Worm (Caenorhabditis elegans) whole organism, late embryonic: ENCODE measurements around the gene B0554.2.

Source experiments
- C08G9.2 ChIP-seq: sonication (generic microtip); optimal IDR thresholded peaks from 2 replicates; lab custom pipeline; 2016; ENCODE audit warnings: mild to moderate bottlenecking, missing genetic modification characterization, moderate library complexity, missing compliant biosample characterization
- C38D4.7 ChIP-seq: fragments of 200-800 bp; sonication (Bioruptor generic); optimal IDR thresholded peaks from 2 replicates; lab custom pipeline; 2018; ENCODE audit warnings: mild to moderate bottlenecking, missing genetic modification characterization, moderate library complexity, missing compliant biosample characterization
- F13H6.1 ChIP-seq: sonication (generic microtip); optimal IDR thresholded peaks from 2 replicates; lab custom pipeline; 2016; ENCODE audit warnings: missing genetic modification characterization, missing compliant biosample characterization
- T23F11.4 ChIP-seq: fragments of 200-800 bp; sonication (Bioruptor generic); optimal IDR thresholded peaks from 2 replicates; lab custom pipeline; 2018; ENCODE audit warnings: mild to moderate bottlenecking, missing genetic modification characterization, missing compliant biosample characterization
- Y22D7AL.16 ChIP-seq: sonication (generic microtip); optimal IDR thresholded peaks from 2 replicates; lab custom pipeline; 2016; ENCODE audit warnings: missing genetic modification characterization, missing compliant biosample characterization
- ama-1 ChIP-seq: fragments of 150-350 bp; optimal IDR thresholded peaks from 2 replicates; lab custom pipeline; 2014
- ceh-19 ChIP-seq: fragments of 200-800 bp; sonication (Bioruptor generic); optimal IDR thresholded peaks from 2 replicates; lab custom pipeline; 2018; ENCODE audit warnings: mild to moderate bottlenecking, missing genetic modification characterization, missing compliant biosample characterization
- ceh-2 ChIP-seq: sonication (generic microtip); optimal IDR thresholded peaks from 2 replicates; lab custom pipeline; 2016; ENCODE audit warnings: missing genotype, missing genetic modification characterization, missing compliant biosample characterization
- ceh-24 ChIP-seq: sonication (generic microtip); optimal IDR thresholded peaks from 2 replicates; lab custom pipeline; 2016; ENCODE audit warnings: mild to moderate bottlenecking, missing genetic modification characterization, missing compliant biosample characterization
- ceh-34 ChIP-seq: sonication (generic microtip); optimal IDR thresholded peaks from 2 replicates; lab custom pipeline; 2016; ENCODE audit warnings: mild to moderate bottlenecking, missing genetic modification characterization, missing compliant biosample characterization
- ceh-45 ChIP-seq: fragments of 200-800 bp; sonication (Bioruptor generic); IDR thresholded peaks from 2 replicates; pipeline ENCODE4 v1.3.6; 2022; ENCODE audit warnings: missing genetic modification reagents, missing genetic modification characterization, missing compliant biosample characterization
- ceh-48 ChIP-seq: sonication (generic microtip); optimal IDR thresholded peaks from 2 replicates; lab custom pipeline; 2016; ENCODE audit warnings: missing genetic modification characterization, inconsistent platforms, missing compliant biosample characterization
- ceh-6 ChIP-seq: fragments of 200-800 bp; sonication (Bioruptor generic); optimal IDR thresholded peaks from 2 replicates; lab custom pipeline; 2018; ENCODE audit warnings: mild to moderate bottlenecking, missing genetic modification characterization, missing compliant biosample characterization
- che-1 ChIP-seq: sonication (generic microtip); optimal IDR thresholded peaks from 2 replicates; lab custom pipeline; 2016; ENCODE audit warnings: mild to moderate bottlenecking, missing genetic modification characterization, missing compliant biosample characterization
- elt-2 ChIP-seq: sonication (generic microtip); optimal IDR thresholded peaks from 2 replicates; lab custom pipeline; 2016; ENCODE audit warnings: missing genetic modification reagents, missing genetic modification characterization, missing compliant biosample characterization
- eyg-1 ChIP-seq: sonication (generic microtip); optimal IDR thresholded peaks from 2 replicates; lab custom pipeline; 2016; ENCODE audit warnings: missing genotype, missing genetic modification characterization, missing compliant biosample characterization
- fax-1 ChIP-seq: sonication (generic microtip); optimal IDR thresholded peaks from 2 replicates; lab custom pipeline; 2016; ENCODE audit warnings: missing genotype, missing genetic modification characterization, missing compliant biosample characterization
- fkh-10 ChIP-seq: fragments of 150-350 bp; optimal IDR thresholded peaks from 2 replicates; lab custom pipeline; 2014; ENCODE audit warnings: missing biosample characterization, missing genetic modification reagents, missing genetic modification characterization
- fkh-6 ChIP-seq: sonication (generic microtip); optimal IDR thresholded peaks from 2 replicates; lab custom pipeline; 2016; ENCODE audit warnings: missing genetic modification characterization, missing compliant biosample characterization
- gmeb-2 ChIP-seq: sonication (generic microtip); optimal IDR thresholded peaks from 2 replicates; lab custom pipeline; 2016; ENCODE audit warnings: missing genetic modification characterization, inconsistent platforms, missing compliant biosample characterization
- hlh-13 ChIP-seq: fragments of 200-800 bp; sonication (Bioruptor generic); optimal IDR thresholded peaks from 2 replicates; lab custom pipeline; 2018; ENCODE audit warnings: mild to moderate bottlenecking, missing genetic modification characterization, missing compliant biosample characterization
- hlh-15 ChIP-seq: sonication (generic microtip); optimal IDR thresholded peaks from 2 replicates; lab custom pipeline; 2016; ENCODE audit warnings: missing genetic modification characterization, missing compliant biosample characterization
- hlh-6 ChIP-seq: sonication (generic microtip); optimal IDR thresholded peaks from 2 replicates; lab custom pipeline; 2016; ENCODE audit warnings: missing genotype, missing genetic modification characterization, missing compliant biosample characterization
- lin-11 ChIP-seq: fragments of 200-800 bp; sonication (Bioruptor generic); optimal IDR thresholded peaks from 2 replicates; lab custom pipeline; 2018; ENCODE audit warnings: mild to moderate bottlenecking, missing genetic modification characterization, missing compliant biosample characterization
- madf-2 ChIP-seq: sonication (generic microtip); optimal IDR thresholded peaks from 2 replicates; lab custom pipeline; 2017; ENCODE audit warnings: missing genetic modification characterization, missing compliant biosample characterization
- nfya-1 ChIP-seq: sonication (generic microtip); optimal IDR thresholded peaks from 2 replicates; lab custom pipeline; 2017; ENCODE audit warnings: missing genetic modification characterization, mild to moderate bottlenecking, missing compliant biosample characterization, antibody characterized with exemption, moderate library complexity
- nhr-11 ChIP-seq: fragments of 150-350 bp; optimal IDR thresholded peaks from 2 replicates; lab custom pipeline; 2014; ENCODE audit warnings: missing biosample characterization, missing genetic modification characterization
- odd-2 ChIP-seq: sonication (generic microtip); optimal IDR thresholded peaks from 2 replicates; lab custom pipeline; 2017; ENCODE audit warnings: antibody characterized with exemption, mild to moderate bottlenecking, missing genetic modification characterization, missing compliant biosample characterization
- pat-9 ChIP-seq: fragments of 200-800 bp; sonication (Bioruptor generic); optimal IDR thresholded peaks from 2 replicates; lab custom pipeline; 2018; ENCODE audit warnings: mild to moderate bottlenecking, missing genetic modification characterization, moderate library complexity, missing compliant biosample characterization
- pax-1 ChIP-seq: fragments of 150-350 bp; optimal IDR thresholded peaks from 2 replicates; lab custom pipeline; 2014; ENCODE audit warnings: missing biosample characterization, missing genetic modification characterization
- pha-4 ChIP-seq: fragments of 150-350 bp; optimal IDR thresholded peaks from 2 replicates; lab custom pipeline; 2018; ENCODE audit warnings: missing biosample characterization, missing genetic modification reagents, missing genetic modification characterization
- pqm-1 ChIP-seq: sonication (generic microtip); optimal IDR thresholded peaks from 2 replicates; lab custom pipeline; 2016; ENCODE audit warnings: missing genetic modification characterization, missing compliant biosample characterization
- ref-2 ChIP-seq: sonication (generic microtip); optimal IDR thresholded peaks from 2 replicates; lab custom pipeline; 2016; ENCODE audit warnings: missing genetic modification characterization, missing compliant biosample characterization
- rnt-1 ChIP-seq: sonication (generic microtip); optimal IDR thresholded peaks from 2 replicates; lab custom pipeline; 2016; ENCODE audit warnings: missing genetic modification characterization, missing compliant biosample characterization
- sox-2 ChIP-seq: fragments of 200-800 bp; sonication (Bioruptor generic); IDR thresholded peaks from 2 replicates; pipeline ENCODE4 v1.3.6; 2022; ENCODE audit warnings: missing genetic modification reagents, missing genetic modification characterization, missing compliant biosample characterization
- sox-4 ChIP-seq: sonication (generic microtip); optimal IDR thresholded peaks from 2 replicates; lab custom pipeline; 2017; ENCODE audit warnings: mild to moderate bottlenecking, missing genetic modification characterization, inconsistent platforms, missing compliant biosample characterization
- syd-9 ChIP-seq: sonication (generic microtip); optimal IDR thresholded peaks from 2 replicates; lab custom pipeline; 2016; ENCODE audit warnings: mild to moderate bottlenecking, missing genetic modification characterization, moderate library complexity, missing compliant biosample characterization
- ttx-3 ChIP-seq: sonication (generic microtip); optimal IDR thresholded peaks from 2 replicates; lab custom pipeline; 2016; ENCODE audit warnings: missing genetic modification reagents, missing genetic modification characterization, missing compliant biosample characterization
- unc-3 ChIP-seq, 2 experiments: fragments of 200-800 bp in 1 of 2; sonication (Bioruptor generic) in 1 of 2; sonication (generic microtip) in 1 of 2; conservative IDR thresholded peaks in 1 of 2; optimal IDR thresholded peaks in 1 of 2; 2 replicates each; pipeline versions ENCODE4 v1.3.6 to Lab custom; 2016 to 2022; ENCODE audit warnings: missing compliant biosample characterization in 2 of 2, missing genetic modification characterization in 2 of 2, missing genetic modification reagents in 1 of 2
- unc-55 ChIP-seq: sonication (generic microtip); optimal IDR thresholded peaks from 2 replicates; lab custom pipeline; 2017; ENCODE audit warnings: missing biosample characterization, missing genetic modification reagents, missing genetic modification characterization

Gene B0554.2

ce11 chrV:438094-438493, 4.1 kb downstream of the B0554.2 start, which contains the start of gene B0554.1:
TSS of gene B0554.1 (plus strand) at chrV:438394.
- TF ChIP-seq fax-1 (tag; lab: Kevin White, UChicago) (no peak), C08G9.2 (tag; lab: Kevin White, UChicago) (no peak), rnt-1 (tag; lab: Kevin White, UChicago) (no peak), hlh-15 (tag; lab: Kevin White, UChicago) (no peak), pha-4 (tag; lab: Kevin White, UChicago) (no peak), che-1 (no peak), madf-2 (no peak), fkh-6 (tag; lab: Kevin White, UChicago) (no peak), ceh-19 (GFP tag; lab: Kevin White, UChicago) (no peak), sox-4 (tag; lab: Kevin White, UChicago) (no peak), ceh-48 (tag; lab: Kevin White, UChicago) (no peak)

- TF ChIP-seq ceh-34 (no peak), ttx-3 (no peak), ceh-24 (tag; lab: Kevin White, UChicago) (no peak), ama-1 (lab: Kevin White, UChicago) (no peak), hlh-15 (tag; lab: Kevin White, UChicago) (no peak), sox-2 (no peak), Y22D7AL.16 (tag; lab: Kevin White, UChicago) (no peak), hlh-6 (tag; lab: Kevin White, UChicago) (no peak), lin-11 (tag; lab: Kevin White, UChicago) (no peak), nhr-11 (tag; lab: Kevin White, UChicago) (no peak), nfya-1 (tag; lab: Kevin White, UChicago) (no peak), odd-2 (tag; lab: Kevin White, UChicago) (no peak), unc-3 (GFP tag; conservative IDR thresholded peaks at IDR 0.05; lab: Robert Waterston, UW) (no peak), unc-3 (tag; optimal IDR thresholded peaks at IDR 0.05; lab: Kevin White, UChicago) (no peak), gmeb-2 (tag; lab: Kevin White, UChicago) (no peak)
Measured at ce11 chrV:439183-439749, 5.3 kb downstream of the B0554.2 start.

DNA sequence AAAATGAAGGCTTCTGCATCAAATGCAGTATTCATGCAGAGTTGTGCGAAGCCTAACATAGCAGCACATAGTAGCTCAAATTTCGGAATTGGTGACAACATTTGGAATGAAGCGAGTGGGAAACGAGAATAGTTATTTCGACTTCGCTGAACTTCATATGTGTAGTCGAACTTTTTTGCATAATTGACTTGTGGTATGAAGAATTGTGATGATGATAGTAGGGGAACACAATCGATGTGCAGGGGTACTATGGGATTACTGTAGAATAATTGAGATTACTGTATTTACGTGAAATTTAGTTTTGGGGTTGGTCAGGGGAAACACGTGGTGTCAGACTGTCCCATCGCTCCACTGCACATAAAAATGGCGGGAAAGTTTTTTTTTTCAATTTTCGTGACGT, 6.9 kb downstream of the B0554.2 start, which contains the start of gene B0554.7:
Gene B0554.7 (minus strand): TSS at position 101 of the 400 bp plus-strand sequence.
- TF ChIP-seq Y22D7AL.16 (tag; lab: Kevin White, UChicago): no peak
- TF ChIP-seq ceh-45: no peak
- no peak for TF ChIP-seq pax-1
- no peak for TF ChIP-seq T23F11.4
- no peak for TF ChIP-seq odd-2 (tag; lab: Kevin White, UChicago)
- no peak for TF ChIP-seq ceh-2 (tag; lab: Kevin White, UChicago)
- TF ChIP-seq ref-2 (tag; lab: Kevin White, UChicago): no peak
- TF ChIP-seq syd-9: no peak
- no peak for TF ChIP-seq ama-1 (lab: Kevin White, UChicago)
- TF ChIP-seq madf-2: no peak
- TF ChIP-seq C38D4.7 (GFP tag; lab: Kevin White, UChicago): no peak
- no peak for TF ChIP-seq unc-3 (GFP tag; conservative IDR thresholded peaks at IDR 0.05; lab: Robert Waterston, UW)
- TF ChIP-seq unc-3 (tag; optimal IDR thresholded peaks at IDR 0.05; lab: Kevin White, UChicago): no peak
- TF ChIP-seq unc-55 (GFP tag; lab: Kevin White, UChicago): no peak
- TF ChIP-seq ceh-24 (tag; lab: Kevin White, UChicago): no peak

DNA sequence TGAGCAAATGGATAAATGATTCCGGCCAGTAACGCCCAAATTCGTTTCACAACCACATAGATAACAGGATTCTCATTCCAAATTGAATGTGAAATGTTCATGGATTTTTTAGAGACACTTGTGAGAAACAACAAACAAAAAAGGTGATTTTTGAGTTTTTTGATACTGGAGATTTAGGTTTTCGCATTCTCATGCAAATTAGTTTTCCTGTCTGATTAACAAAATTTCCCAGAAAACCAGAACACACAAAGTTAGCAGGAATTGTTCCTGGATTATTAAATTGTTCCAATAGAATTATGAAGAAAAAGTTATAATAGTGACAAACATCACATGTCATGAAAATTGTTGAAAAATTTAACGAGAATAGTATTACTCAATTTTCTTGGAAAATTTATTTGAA, 9.2 kb downstream of the B0554.2 start, which contains the start of gene srh-33:
Gene srh-33 (minus strand): TSS at position 101 of the 400 bp plus-strand sequence.
- no peak for TF ChIP-seq ceh-6 (GFP tag; lab: Kevin White, UChicago)
- TF ChIP-seq elt-2 (tag; lab: Kevin White, UChicago): no peak
- no peak for TF ChIP-seq eyg-1 (tag; lab: Kevin White, UChicago)
- no peak for TF ChIP-seq fkh-10
- no peak for TF ChIP-seq unc-3 (GFP tag; conservative IDR thresholded peaks at IDR 0.05; lab: Robert Waterston, UW)
- TF ChIP-seq unc-3 (tag; optimal IDR thresholded peaks at IDR 0.05; lab: Kevin White, UChicago): no peak
- TF ChIP-seq F13H6.1: no peak
- TF ChIP-seq hlh-13 (GFP tag; lab: Kevin White, UChicago): no peak
- no peak for TF ChIP-seq pat-9 (tag; lab: Kevin White, UChicago)
- TF ChIP-seq pqm-1 (tag; lab: Kevin White, UChicago): no peak
- TF ChIP-seq lin-11 (tag; lab: Kevin White, UChicago): no peak
- TF ChIP-seq madf-2: no peak
- TF ChIP-seq ceh-48 (tag; lab: Kevin White, UChicago): no peak
- TF ChIP-seq C38D4.7 (GFP tag; lab: Kevin White, UChicago): no peak
